Worm (Caenorhabditis elegans) whole organism, late embryonic: Measurements from ENCODE around the gene Y102A5C.27.

Experiments used
- C08G9.2 ChIP-seq: sonication (generic microtip); optimal IDR thresholded peaks from 2 replicates; lab custom pipeline; 2016; ENCODE audit warnings: mild to moderate bottlenecking, missing genetic modification characterization, moderate library complexity, missing compliant biosample characterization
- F13H6.1 ChIP-seq: sonication (generic microtip); optimal IDR thresholded peaks from 2 replicates; lab custom pipeline; 2016; ENCODE audit warnings: missing genetic modification characterization, missing compliant biosample characterization
- Y22D7AL.16 ChIP-seq: sonication (generic microtip); optimal IDR thresholded peaks from 2 replicates; lab custom pipeline; 2016; ENCODE audit warnings: missing genetic modification characterization, missing compliant biosample characterization
- ahr-1 ChIP-seq: sonication (generic microtip); optimal IDR thresholded peaks from 2 replicates; lab custom pipeline; 2016; ENCODE audit warnings: missing genetic modification characterization, missing compliant biosample characterization
- ama-1 ChIP-seq: fragments of 150-350 bp; optimal IDR thresholded peaks from 2 replicates; lab custom pipeline; 2014
- ceh-14 ChIP-seq: sonication (generic microtip); optimal IDR thresholded peaks from 2 replicates; lab custom pipeline; 2016; ENCODE audit warnings: missing genotype, missing genetic modification characterization, missing compliant biosample characterization
- ceh-18 ChIP-seq: sonication (generic microtip); optimal IDR thresholded peaks from 2 replicates; lab custom pipeline; 2016; ENCODE audit warnings: missing genetic modification characterization, missing compliant biosample characterization
- ceh-22 ChIP-seq: sonication (generic microtip); optimal IDR thresholded peaks from 2 replicates; lab custom pipeline; 2017; ENCODE audit warnings: missing biosample characterization, missing genetic modification characterization
- ceh-31 ChIP-seq: sonication (generic microtip); optimal IDR thresholded peaks from 2 replicates; lab custom pipeline; 2016; ENCODE audit warnings: missing genetic modification characterization, missing compliant biosample characterization
- ceh-48 ChIP-seq: sonication (generic microtip); optimal IDR thresholded peaks from 2 replicates; lab custom pipeline; 2016; ENCODE audit warnings: missing genetic modification characterization, inconsistent platforms, missing compliant biosample characterization
- che-1 ChIP-seq: sonication (generic microtip); optimal IDR thresholded peaks from 2 replicates; lab custom pipeline; 2016; ENCODE audit warnings: mild to moderate bottlenecking, missing genetic modification characterization, missing compliant biosample characterization
- elt-4 ChIP-seq: sonication (generic microtip); optimal IDR thresholded peaks from 2 replicates; lab custom pipeline; 2016; ENCODE audit warnings: missing genetic modification characterization, missing compliant biosample characterization
- ets-4 ChIP-seq: sonication (generic microtip); optimal IDR thresholded peaks from 2 replicates; lab custom pipeline; 2016; ENCODE audit warnings: missing genetic modification characterization, missing compliant biosample characterization
- eyg-1 ChIP-seq: sonication (generic microtip); optimal IDR thresholded peaks from 2 replicates; lab custom pipeline; 2016; ENCODE audit warnings: missing genotype, missing genetic modification characterization, missing compliant biosample characterization
- fax-1 ChIP-seq: sonication (generic microtip); optimal IDR thresholded peaks from 2 replicates; lab custom pipeline; 2016; ENCODE audit warnings: missing genotype, missing genetic modification characterization, missing compliant biosample characterization
- fkh-10 ChIP-seq: fragments of 150-350 bp; optimal IDR thresholded peaks from 2 replicates; lab custom pipeline; 2014; ENCODE audit warnings: missing biosample characterization, missing genetic modification reagents, missing genetic modification characterization
- fkh-6 ChIP-seq: sonication (generic microtip); optimal IDR thresholded peaks from 2 replicates; lab custom pipeline; 2016; ENCODE audit warnings: missing genetic modification characterization, missing compliant biosample characterization
- hlh-13 ChIP-seq: fragments of 200-800 bp; sonication (Bioruptor generic); optimal IDR thresholded peaks from 2 replicates; lab custom pipeline; 2018; ENCODE audit warnings: mild to moderate bottlenecking, missing genetic modification characterization, missing compliant biosample characterization
- hlh-6 ChIP-seq: sonication (generic microtip); optimal IDR thresholded peaks from 2 replicates; lab custom pipeline; 2016; ENCODE audit warnings: missing genotype, missing genetic modification characterization, missing compliant biosample characterization
- madf-2 ChIP-seq: sonication (generic microtip); optimal IDR thresholded peaks from 2 replicates; lab custom pipeline; 2017; ENCODE audit warnings: missing genetic modification characterization, missing compliant biosample characterization
- nfya-1 ChIP-seq: sonication (generic microtip); optimal IDR thresholded peaks from 2 replicates; lab custom pipeline; 2017; ENCODE audit warnings: missing genetic modification characterization, mild to moderate bottlenecking, missing compliant biosample characterization, antibody characterized with exemption, moderate library complexity
- nhr-232 ChIP-seq: sonication (generic microtip); optimal IDR thresholded peaks from 2 replicates; lab custom pipeline; 2016; ENCODE audit warnings: missing genetic modification characterization, missing compliant biosample characterization
- odd-2 ChIP-seq: sonication (generic microtip); optimal IDR thresholded peaks from 2 replicates; lab custom pipeline; 2017; ENCODE audit warnings: antibody characterized with exemption, mild to moderate bottlenecking, missing genetic modification characterization, missing compliant biosample characterization
- pag-3 ChIP-seq: sonication (generic microtip); optimal IDR thresholded peaks from 2 replicates; lab custom pipeline; 2016; ENCODE audit warnings: missing compliant biosample characterization, missing genetic modification characterization, borderline replicate concordance
- pha-2 ChIP-seq: sonication (generic microtip); optimal IDR thresholded peaks from 2 replicates; lab custom pipeline; 2017; ENCODE audit warnings: mild to moderate bottlenecking, missing genetic modification characterization, missing compliant biosample characterization
- pha-4 ChIP-seq: fragments of 150-350 bp; optimal IDR thresholded peaks from 2 replicates; lab custom pipeline; 2018; ENCODE audit warnings: missing biosample characterization, missing genetic modification reagents, missing genetic modification characterization
- pqm-1 ChIP-seq: sonication (generic microtip); optimal IDR thresholded peaks from 2 replicates; lab custom pipeline; 2016; ENCODE audit warnings: missing genetic modification characterization, missing compliant biosample characterization
- rnt-1 ChIP-seq: sonication (generic microtip); optimal IDR thresholded peaks from 2 replicates; lab custom pipeline; 2016; ENCODE audit warnings: missing genetic modification characterization, missing compliant biosample characterization
- sox-2 ChIP-seq: fragments of 200-800 bp; sonication (Bioruptor generic); IDR thresholded peaks from 2 replicates; pipeline ENCODE4 v1.3.6; 2022; ENCODE audit warnings: missing genetic modification reagents, missing genetic modification characterization, missing compliant biosample characterization
- sox-4 ChIP-seq: sonication (generic microtip); optimal IDR thresholded peaks from 2 replicates; lab custom pipeline; 2017; ENCODE audit warnings: mild to moderate bottlenecking, missing genetic modification characterization, inconsistent platforms, missing compliant biosample characterization
- tbx-2 ChIP-seq: sonication (generic microtip); optimal IDR thresholded peaks from 2 replicates; lab custom pipeline; 2016; ENCODE audit warnings: missing genetic modification characterization, missing compliant biosample characterization
- tbx-7 ChIP-seq: sonication (generic microtip); optimal IDR thresholded peaks from 2 replicates; lab custom pipeline; 2016; ENCODE audit warnings: missing genotype, missing genetic modification characterization, missing compliant biosample characterization
- unc-3 ChIP-seq, 2 experiments: fragments of 200-800 bp in 1 of 2; sonication (Bioruptor generic) in 1 of 2; sonication (generic microtip) in 1 of 2; conservative IDR thresholded peaks in 1 of 2; optimal IDR thresholded peaks in 1 of 2; 2 replicates each; pipeline versions ENCODE4 v1.3.6 to Lab custom; 2016 to 2022; ENCODE audit warnings: missing compliant biosample characterization in 2 of 2, missing genetic modification characterization in 2 of 2, missing genetic modification reagents in 1 of 2
- unc-42 ChIP-seq: sonication (generic microtip); optimal IDR thresholded peaks from 2 replicates; lab custom pipeline; 2016; ENCODE audit warnings: missing genotype, missing genetic modification characterization, missing compliant biosample characterization
- unc-55 ChIP-seq: sonication (generic microtip); optimal IDR thresholded peaks from 2 replicates; lab custom pipeline; 2017; ENCODE audit warnings: missing biosample characterization, missing genetic modification reagents, missing genetic modification characterization
- unc-86 ChIP-seq: sonication (generic microtip); optimal IDR thresholded peaks from 2 replicates; lab custom pipeline; 2016; ENCODE audit warnings: missing genetic modification characterization, missing compliant biosample characterization
- zip-5 ChIP-seq: sonication (generic microtip); optimal IDR thresholded peaks from 2 replicates; lab custom pipeline; 2016; ENCODE audit warnings: missing genetic modification characterization, missing compliant biosample characterization
- ztf-16 ChIP-seq: sonication (generic microtip); optimal IDR thresholded peaks from 2 replicates; lab custom pipeline; 2017; ENCODE audit warnings: missing genetic modification characterization, missing compliant biosample characterization

Gene Y102A5C.27

ce11 chrV:16991734-16992133, 3.2 kb upstream of the Y102A5C.27 start, which contains the start of gene srz-95:
srz-95 (plus strand) TSS chrV:16992034.
- TF ChIP-seq fkh-10 (GFP tag; lab: Kevin White, UChicago) (no peak), unc-86 (tag; lab: Kevin White, UChicago) (no peak), ahr-1 (tag; lab: Kevin White, UChicago) (no peak), unc-42 (tag; lab: Kevin White, UChicago) (no peak), ceh-22 (tag; lab: Kevin White, UChicago) (no peak), F13H6.1 (tag; lab: Kevin White, UChicago) (no peak), unc-55 (GFP tag; lab: Kevin White, UChicago) (no peak), tbx-2 (tag; lab: Kevin White, UChicago) (no peak), zip-5 (tag; lab: Kevin White, UChicago) (no peak), pha-4 (tag; lab: Kevin White, UChicago) (no peak)

- TF ChIP-seq Y22D7AL.16 (tag; lab: Kevin White, UChicago) (no peak), sox-2 (GFP tag; lab: Robert Waterston, UW) (no peak)
These were observed 731 bp downstream of the Y102A5C.27 start for ce11 chrV:16987783-16988182.

- TF ChIP-seq fax-1 (tag; lab: Kevin White, UChicago), result no peak
- TF ChIP-seq elt-4, result no peak
- no peak for TF ChIP-seq pha-2 (tag; lab: Kevin White, UChicago)
- TF ChIP-seq ahr-1 (tag; lab: Kevin White, UChicago), result no peak
- TF ChIP-seq, all 69 proteins: peak for 0
These were observed 1.5 kb downstream of the Y102A5C.27 start, which contains the start of gene Y102A5C.40 for ce11 chrV:16987035-16987434. Y102A5C.40 (minus strand) TSS chrV:16987135.

- TF ChIP-seq fkh-6 (tag; lab: Kevin White, UChicago), result no peak
- no peak for TF ChIP-seq pqm-1 (tag; lab: Kevin White, UChicago)
- no peak for TF ChIP-seq C08G9.2 (tag; lab: Kevin White, UChicago)
- TF ChIP-seq ama-1, result no peak
- TF ChIP-seq ceh-48 (tag; lab: Kevin White, UChicago), result no peak
- no peak for TF ChIP-seq ztf-16 (tag; lab: Kevin White, UChicago)
- TF ChIP-seq odd-2 (tag; lab: Kevin White, UChicago), result no peak
- no peak for TF ChIP-seq ceh-14 (tag; lab: Kevin White, UChicago)
- no peak for TF ChIP-seq che-1
- TF ChIP-seq ets-4 (tag; lab: Kevin White, UChicago), result no peak
- TF ChIP-seq unc-55 (GFP tag; lab: Kevin White, UChicago), result no peak
- TF ChIP-seq Y22D7AL.16 (tag; lab: Kevin White, UChicago), result no peak
- TF ChIP-seq, all 69 proteins: peak for 0
These were observed 8.1 kb downstream of the Y102A5C.27 start, which contains the start of gene srz-54 for ce11 chrV:16980368-16980767. srz-54 (plus strand) TSS chrV:16980668.

ce11 chrV:16974919-16975318, 13.6 kb downstream of the Y102A5C.27 start, which contains the start of gene srx-54:
srx-54 (plus strand) TSS chrV:16975219.
- TF ChIP-seq Y22D7AL.16 (tag; lab: Kevin White, UChicago) (no peak), hlh-6 (tag; lab: Kevin White, UChicago) (no peak), ceh-18 (tag; lab: Kevin White, UChicago) (no peak), pag-3 (tag; lab: Kevin White, UChicago) (no peak), rnt-1 (tag; lab: Kevin White, UChicago) (no peak), tbx-7 (tag; lab: Kevin White, UChicago) (no peak), unc-3 (GFP tag; conservative IDR thresholded peaks at IDR 0.05; lab: Robert Waterston, UW) (no peak), unc-3 (tag; optimal IDR thresholded peaks at IDR 0.05; lab: Kevin White, UChicago) (no peak)

ce11 chrV:16973338-16973737, 15.2 kb downstream of the Y102A5C.27 start:
- TF ChIP-seq sox-4 (tag; lab: Kevin White, UChicago) (no peak), zip-5 (tag; lab: Kevin White, UChicago) (no peak), ama-1 (no peak), eyg-1 (tag; lab: Kevin White, UChicago) (no peak), ceh-14 (tag; lab: Kevin White, UChicago) (no peak), nfya-1 (tag; lab: Kevin White, UChicago) (no peak), nhr-232 (tag; lab: Kevin White, UChicago) (no peak), madf-2 (tag; lab: Kevin White, UChicago) (no peak), ceh-31 (tag; lab: Kevin White, UChicago) (no peak), C08G9.2 (tag; lab: Kevin White, UChicago) (no peak), rnt-1 (tag; lab: Kevin White, UChicago) (no peak), hlh-13 (GFP tag; lab: Kevin White, UChicago) (no peak)
